Fruit fly (Drosophila melanogaster) Kc167 (cell line): ENCODE measurements around the gene CG11454.

Experiments used
- Myc ChIP-seq: fragments of >200 bp; optimal IDR thresholded peaks from 2 replicates; lab custom pipeline; 2017; ENCODE audit warnings: missing external identifiers
- h ChIP-seq: fragments of >200 bp; optimal IDR thresholded peaks from 3 replicates; lab custom pipeline; 2018; ENCODE audit warnings: missing external identifiers
- psq ChIP-seq: fragments of >200 bp; optimal IDR thresholded peaks from 2 replicates; lab custom pipeline; 2017; ENCODE audit warnings: missing external identifiers
- ttk ChIP-seq: sonication (Bioruptor generic); optimal IDR thresholded peaks from 2 replicates; lab custom pipeline; 2017; ENCODE audit warnings: missing external identifiers

DNA sequence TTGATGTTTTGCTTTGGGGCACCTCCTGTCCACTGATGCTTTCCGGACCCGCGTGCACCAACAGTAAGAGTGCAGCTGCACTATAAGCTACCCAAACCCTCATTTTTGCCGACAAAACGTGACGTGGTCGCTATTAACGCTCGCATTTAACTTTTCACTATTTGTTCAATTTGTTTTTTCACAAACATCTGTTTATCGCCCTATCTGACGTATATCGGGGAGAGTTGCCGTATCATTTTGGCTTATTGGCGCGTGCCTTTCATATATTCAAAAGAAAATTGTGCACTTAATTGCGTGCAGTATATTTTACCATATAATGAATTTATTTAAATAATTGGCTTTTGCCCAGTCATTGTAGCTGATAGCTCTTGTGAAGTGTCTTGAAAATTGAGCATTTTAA is 36.6 kb upstream of the CG11454 start, which contains the start of the genes Nhe1 and Sam-S:
- TF ChIP-seq psq (lab: Kevin White, UChicago): no peak
- no peak for TF ChIP-seq Myc (lab: Kevin White, UChicago)
- TF ChIP-seq h (lab: Kevin White, UChicago): no peak
- TF ChIP-seq ttk (lab: Kevin White, UChicago): no peak
